Worm (Caenorhabditis elegans): Measurements from ENCODE around the gene elt-6.

The elt-6 gene

DNA sequence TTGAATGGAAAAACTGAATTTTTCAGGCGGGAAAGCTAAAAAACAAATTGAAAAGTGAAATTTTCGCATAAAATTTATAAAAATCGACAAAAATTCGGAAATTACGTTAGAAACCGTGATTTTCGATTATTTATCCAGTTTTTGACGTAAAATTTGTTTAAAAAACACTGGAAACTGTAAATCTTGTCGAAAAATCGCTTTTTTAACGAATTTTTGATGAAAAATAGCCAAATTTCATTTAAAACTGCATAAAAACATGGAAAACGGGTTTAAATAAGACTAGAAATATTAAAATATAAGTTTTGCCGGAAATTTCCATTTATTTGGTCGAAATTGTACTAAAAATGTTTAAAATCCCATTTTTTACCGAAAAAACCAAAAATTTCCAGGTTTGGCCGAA, 6.4 kb downstream of the elt-6 start:
- TF ChIP-seq med-1 (GFP tag; optimal IDR thresholded peaks at IDR 0.05; ENCODE audit: insufficient read depth) (no peak), T22C8.4 (GFP tag; IDR thresholded peaks at IDR 0.05) (no peak), ztf-29 (GFP tag; IDR thresholded peaks at IDR 0.05) (no peak), flt-1 (GFP tag; IDR thresholded peaks at IDR 0.05) (no peak), klf-2 (GFP tag; conservative IDR thresholded peaks at IDR 0.05) (no peak), tab-1 (GFP tag; IDR thresholded peaks at IDR 0.05) (no peak), cog-1 (tag; optimal IDR thresholded peaks at IDR 0.05) (no peak)

- no peak for TF ChIP-seq cog-1 (tag; optimal IDR thresholded peaks at IDR 0.05)
Measured at ce11 chrIV:1945200-1945599, 27.4 kb downstream of the elt-6 start.

DNA sequence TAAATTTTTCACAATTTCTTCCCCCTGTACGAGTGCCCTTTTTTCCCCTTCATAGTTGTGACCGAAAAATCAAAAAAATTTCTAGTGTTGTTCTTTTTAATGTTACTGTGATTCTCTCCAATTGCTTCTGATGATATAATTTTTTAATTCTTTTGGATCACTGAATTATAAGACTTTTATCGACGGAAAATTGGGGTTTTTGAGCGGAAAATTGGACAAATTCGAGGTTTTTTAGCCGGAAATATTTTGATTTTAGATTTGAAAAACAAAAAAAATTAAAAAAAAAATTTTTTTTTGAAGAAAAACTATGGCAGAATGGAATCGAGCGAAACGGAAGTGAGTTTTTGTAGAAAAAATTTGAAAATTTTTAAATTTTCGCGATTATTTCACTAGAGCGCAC, 30.1 kb downstream of the elt-6 start, which contains the start of gene tsen-54:
TSS of gene tsen-54 (plus strand) at position 301 of the 400 bp plus-strand sequence.
- TF ChIP-seq ztf-23 (GFP tag; IDR thresholded peaks at IDR 0.05) = no peak
- no peak for TF ChIP-seq cog-1 (tag; optimal IDR thresholded peaks at IDR 0.05)
- TF ChIP-seq flt-1 (GFP tag; IDR thresholded peaks at IDR 0.05) = no peak
- no peak for TF ChIP-seq ztf-29 (GFP tag; IDR thresholded peaks at IDR 0.05)
- no peak for TF ChIP-seq tab-1 (GFP tag; IDR thresholded peaks at IDR 0.05)
- TF ChIP-seq klf-2 (GFP tag; conservative IDR thresholded peaks at IDR 0.05) = no peak
- TF ChIP-seq T22C8.4 (GFP tag; IDR thresholded peaks at IDR 0.05) = no peak
- TF ChIP-seq med-1 (GFP tag; optimal IDR thresholded peaks at IDR 0.05; ENCODE audit: insufficient read depth) = no peak
- no peak for TF ChIP-seq ref-1 (GFP tag; conservative IDR thresholded peaks at IDR 0.05)

DNA sequence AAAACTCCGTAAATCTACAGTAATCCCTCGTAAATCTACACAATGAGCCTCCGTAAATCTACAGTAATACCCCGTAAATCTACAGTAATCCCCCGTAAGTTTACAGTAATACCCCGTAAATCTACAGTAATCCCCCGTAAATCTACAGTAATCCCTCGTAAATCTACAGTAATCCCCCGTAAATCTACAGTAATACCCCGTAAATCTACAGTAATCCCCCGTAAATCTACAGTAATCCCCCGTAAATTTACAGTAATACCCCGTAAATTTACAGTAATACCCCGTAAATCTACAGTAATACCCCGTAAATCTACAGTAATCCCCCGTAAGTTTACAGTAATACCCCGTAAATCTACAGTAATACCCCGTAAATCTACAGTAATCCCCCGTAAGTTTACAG, 32.8 kb downstream of the elt-6 start:
- peak; percentile 36; the same call in 1 of the 2 replicates for TF ChIP-seq ztf-29 (GFP tag; IDR thresholded peaks at IDR 0.05)
- peak; percentile 38; the same call in 1 of the 2 replicates for TF ChIP-seq ref-1 (GFP tag; conservative IDR thresholded peaks at IDR 0.05)

ce11 chrIV:1952312-1952711, 34.5 kb downstream of the elt-6 start:
- no peak for TF ChIP-seq ztf-29 (GFP tag; IDR thresholded peaks at IDR 0.05)
- no peak for TF ChIP-seq T22C8.4 (GFP tag; IDR thresholded peaks at IDR 0.05)
- no peak for TF ChIP-seq ztf-23 (GFP tag; IDR thresholded peaks at IDR 0.05)
- no peak for TF ChIP-seq tab-1 (GFP tag; IDR thresholded peaks at IDR 0.05)
- TF ChIP-seq cog-1 (tag; optimal IDR thresholded peaks at IDR 0.05) = no peak
- no peak for TF ChIP-seq ref-1 (GFP tag; conservative IDR thresholded peaks at IDR 0.05)
- no peak for TF ChIP-seq med-1 (GFP tag; optimal IDR thresholded peaks at IDR 0.05; ENCODE audit: insufficient read depth)
- no peak for TF ChIP-seq flt-1 (GFP tag; IDR thresholded peaks at IDR 0.05)
- no peak for TF ChIP-seq klf-2 (GFP tag; conservative IDR thresholded peaks at IDR 0.05)

- TF ChIP-seq flt-1 (GFP tag; IDR thresholded peaks at IDR 0.05) (no peak), T22C8.4 (GFP tag; IDR thresholded peaks at IDR 0.05) (0 out of 2 replicates have a peak, but pooled peaks have one; percentile 45)
Measured at ce11 chrIV:1953132-1953629, 35.4 kb downstream of the elt-6 start, which contains the start of gene F52C12.2. Gene F52C12.2, plus strand, starts transcription at chrIV:1953579.

DNA sequence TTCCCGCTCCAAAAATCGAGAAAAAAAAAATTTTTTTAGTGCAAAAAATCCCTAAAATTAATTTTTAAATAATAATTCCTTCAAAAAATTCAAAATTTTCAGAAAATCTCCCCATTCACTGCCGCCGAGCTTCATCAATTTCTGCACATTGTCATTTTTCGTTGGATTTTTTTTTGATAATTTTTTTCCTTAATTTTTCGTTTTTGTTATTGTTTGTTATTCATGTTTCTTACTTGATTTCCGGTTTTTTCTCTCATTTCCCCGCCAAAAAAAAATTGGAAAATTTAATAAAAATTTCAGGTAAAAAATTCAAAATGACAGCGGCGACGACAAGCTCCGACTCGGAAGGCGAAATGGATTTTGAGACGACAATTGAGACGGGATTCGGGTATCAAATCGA, 38.6 kb downstream of the elt-6 start, which contains the start of gene F52C12.6:
TSS of gene F52C12.6 (plus strand) at position 301 of the 400 bp plus-strand sequence.
- TF ChIP-seq cog-1 (tag; optimal IDR thresholded peaks at IDR 0.05) (no peak), ztf-29 (GFP tag; IDR thresholded peaks at IDR 0.05) (no peak)

- TF ChIP-seq med-1 (GFP tag; optimal IDR thresholded peaks at IDR 0.05; ENCODE audit: insufficient read depth) = no peak
- no peak for TF ChIP-seq klf-2 (GFP tag; conservative IDR thresholded peaks at IDR 0.05)
Measured at ce11 chrIV:1959554-1959953, 41.8 kb downstream of the elt-6 start, which contains the start of gene tdpo-1. Gene tdpo-1, plus strand, starts transcription at chrIV:1959854.

ce11 chrIV:1963247-1963646, 45.5 kb downstream of the elt-6 start, which contains the start of gene ulp-3:
Gene ulp-3, plus strand, starts transcription at chrIV:1963634.
- TF ChIP-seq ref-1 (GFP tag; conservative IDR thresholded peaks at IDR 0.05) (no peak), tab-1 (GFP tag; IDR thresholded peaks at IDR 0.05) (no peak), ztf-29 (GFP tag; IDR thresholded peaks at IDR 0.05) (no peak)

DNA sequence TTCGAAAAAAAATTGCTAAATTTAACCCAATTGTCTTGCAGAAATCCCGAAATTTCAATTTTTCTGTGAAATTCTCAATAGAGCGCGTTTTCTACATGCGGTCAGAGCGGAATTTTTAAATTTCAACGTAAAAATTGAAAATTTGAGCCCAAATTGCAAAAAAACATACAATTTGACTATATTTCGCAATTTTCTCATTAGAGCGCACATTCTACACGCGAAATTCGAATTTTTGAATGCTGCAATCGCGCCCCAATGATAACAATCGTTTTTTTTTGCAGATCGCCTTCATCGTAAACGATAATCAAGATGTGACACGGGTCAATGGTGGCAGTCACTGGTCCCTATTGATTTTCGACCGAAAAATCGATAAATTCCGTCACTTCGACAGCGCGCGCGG, 46.3 kb downstream of the elt-6 start:
- TF ChIP-seq flt-1 (GFP tag; IDR thresholded peaks at IDR 0.05) (no peak), ref-1 (GFP tag; conservative IDR thresholded peaks at IDR 0.05) (no peak), ztf-29 (GFP tag; IDR thresholded peaks at IDR 0.05) (no peak), cog-1 (tag; optimal IDR thresholded peaks at IDR 0.05) (no peak), T22C8.4 (GFP tag; IDR thresholded peaks at IDR 0.05) (no peak), klf-2 (GFP tag; conservative IDR thresholded peaks at IDR 0.05) (no peak), med-1 (GFP tag; optimal IDR thresholded peaks at IDR 0.05; ENCODE audit: insufficient read depth) (no peak), ztf-23 (GFP tag; IDR thresholded peaks at IDR 0.05) (no peak), tab-1 (GFP tag; IDR thresholded peaks at IDR 0.05) (no peak)

ce11 chrIV:1965135-1965534, 47.4 kb downstream of the elt-6 start, which contains the start of gene Y48A5A.1:
Gene Y48A5A.1, plus strand, starts transcription at chrIV:1965481.
- no peak for TF ChIP-seq flt-1 (GFP tag; IDR thresholded peaks at IDR 0.05)
- TF ChIP-seq T22C8.4 (GFP tag; IDR thresholded peaks at IDR 0.05) = peak; percentile 77

DNA sequence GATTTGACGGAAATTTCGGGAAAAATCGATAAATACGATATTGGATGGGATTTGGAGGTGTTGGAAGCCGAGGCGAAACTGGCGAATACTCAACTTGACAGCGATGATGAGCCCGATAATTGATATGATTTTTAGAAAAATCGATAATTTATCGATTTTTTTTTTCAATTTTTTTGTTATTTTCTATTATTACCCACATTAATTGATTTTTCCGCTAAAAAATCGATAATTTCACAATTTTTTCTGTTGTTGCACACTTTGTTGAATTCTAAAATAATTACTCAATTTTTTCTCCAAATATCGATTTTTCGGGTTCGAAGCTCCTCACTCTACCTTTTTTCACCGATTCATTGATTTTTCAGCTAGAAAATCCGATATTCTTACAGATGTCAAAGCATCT, 51.6 kb downstream of the elt-6 start, which contains the start of gene Y48A5A.3:
TSS of gene Y48A5A.3 (plus strand) at position 385 of the 400 bp plus-strand sequence.
- TF ChIP-seq ztf-23 (GFP tag; IDR thresholded peaks at IDR 0.05) (no peak), cog-1 (tag; optimal IDR thresholded peaks at IDR 0.05) (no peak), ref-1 (GFP tag; conservative IDR thresholded peaks at IDR 0.05) (no peak), tab-1 (GFP tag; IDR thresholded peaks at IDR 0.05) (no peak), klf-2 (GFP tag; conservative IDR thresholded peaks at IDR 0.05) (no peak), ztf-29 (GFP tag; IDR thresholded peaks at IDR 0.05) (no peak), T22C8.4 (GFP tag; IDR thresholded peaks at IDR 0.05) (peak; percentile 74)

Data from whole organism, midembryonic.